Fruit fly (Drosophila melanogaster) whole organism, prepupa: ENCODE measurements around the gene CG46308.

ENCODE experiments used
- Blimp-1 ChIP-seq: fragments of 200-800 bp; sonication (Bioruptor generic); optimal IDR thresholded peaks from 3 replicates; lab custom pipeline; 2017; ENCODE audit warnings: missing biosample characterization, missing genetic modification characterization, mild to moderate bottlenecking, moderate library complexity, missing genetic modification reagents
- CG11294 ChIP-seq: fragments of 200-800 bp; sonication (Bioruptor generic); IDR thresholded peaks from 2 replicates; pipeline ENCODE4 v1.3.6; 2022; ENCODE audit warnings: missing biosample characterization, missing genetic modification characterization
- CG15336 ChIP-seq: fragments of 200-800 bp; sonication (Bioruptor generic); IDR thresholded peaks from 2 replicates; pipeline ENCODE4 v1.3.6; 2022; ENCODE audit warnings: missing biosample characterization, missing genetic modification characterization
- CG1621 ChIP-seq: fragments of 200-800 bp; sonication (Bioruptor generic); optimal IDR thresholded peaks from 3 replicates; lab custom pipeline; 2018; ENCODE audit warnings: missing biosample characterization, mild to moderate bottlenecking, missing genetic modification characterization
- CG31627 ChIP-seq: fragments of 200-800 bp; sonication (Bioruptor generic); optimal IDR thresholded peaks from 3 replicates; lab custom pipeline; 2016; ENCODE audit warnings: missing biosample characterization, missing genetic modification characterization
- CG34406 ChIP-seq: fragments of 200-800 bp; sonication (Bioruptor generic); optimal IDR thresholded peaks from 3 replicates; lab custom pipeline; 2016; ENCODE audit warnings: missing biosample characterization, missing genetic modification characterization
- CG3919 ChIP-seq: fragments of 200-800 bp; sonication (Bioruptor generic); optimal IDR thresholded peaks from 3 replicates; lab custom pipeline; 2016; ENCODE audit warnings: missing biosample characterization, missing genetic modification characterization
- CG4318 ChIP-seq: fragments of 200-800 bp; sonication (Bioruptor generic); optimal IDR thresholded peaks from 3 replicates; lab custom pipeline; 2017; ENCODE audit warnings: missing biosample characterization, mild to moderate bottlenecking, missing genetic modification characterization
- CG6163 ChIP-seq: fragments of 200-800 bp; sonication (Bioruptor generic); IDR thresholded peaks from 3 replicates; pipeline ENCODE4 v1.3.6; 2022; ENCODE audit warnings: missing biosample characterization, missing genetic modification characterization
- CG6276 ChIP-seq: fragments of 200-800 bp; sonication (Bioruptor generic); optimal IDR thresholded peaks from 2 replicates; lab custom pipeline; 2017; ENCODE audit warnings: missing biosample characterization, mild to moderate bottlenecking, missing genetic modification characterization
- CG6808 ChIP-seq: fragments of 200-800 bp; sonication (Bioruptor generic); optimal IDR thresholded peaks from 3 replicates; lab custom pipeline; 2017; ENCODE audit warnings: missing biosample characterization, missing genetic modification characterization, mild to moderate bottlenecking, moderate library complexity, missing genetic modification reagents
- CG6854 ChIP-seq: fragments of 200-800 bp; sonication (Bioruptor generic); optimal IDR thresholded peaks from 2 replicates; lab custom pipeline; 2017; ENCODE audit warnings: missing biosample characterization, mild to moderate bottlenecking, missing genetic modification characterization
- Eip75B ChIP-seq: fragments of 200-800 bp; sonication (Bioruptor generic); optimal IDR thresholded peaks from 3 replicates; lab custom pipeline; 2016; ENCODE audit warnings: missing biosample characterization, missing genetic modification characterization
- Eip78C ChIP-seq: fragments of 200-800 bp; sonication (Bioruptor generic); peaks from one replicate; lab custom pipeline; 2016; ENCODE audit warnings: missing biosample characterization, missing genetic modification characterization
- Ets96B ChIP-seq: fragments of 200-800 bp; optimal IDR thresholded peaks from 2 replicates; lab custom pipeline; 2019; ENCODE audit warnings: missing biosample characterization, mild to moderate bottlenecking, missing genetic modification characterization, moderate library complexity
- Gug ChIP-seq: fragments of 200-800 bp; sonication (Bioruptor generic); IDR thresholded peaks from 2 replicates; pipeline ENCODE4 v1.3.6; 2022; ENCODE audit warnings: missing biosample characterization, missing genetic modification characterization
- Hr39 ChIP-seq: fragments of 200-800 bp; sonication (Bioruptor generic); optimal IDR thresholded peaks from 2 replicates; lab custom pipeline; 2016; ENCODE audit warnings: missing biosample characterization, missing genetic modification characterization
- Lpt ChIP-seq: fragments of 200-800 bp; sonication (Bioruptor generic); optimal IDR thresholded peaks from 3 replicates; lab custom pipeline; 2016; ENCODE audit warnings: missing biosample characterization, missing genetic modification characterization
- OdsH ChIP-seq: fragments of 200-800 bp; sonication (Bioruptor generic); optimal IDR thresholded peaks from 3 replicates; lab custom pipeline; 2016; ENCODE audit warnings: missing biosample characterization, missing genetic modification characterization
- Smox ChIP-seq: fragments of 200-800 bp; sonication (Bioruptor generic); optimal IDR thresholded peaks from 3 replicates; lab custom pipeline; 2016; ENCODE audit warnings: missing biosample characterization, missing genetic modification characterization
- Sox102F ChIP-seq: fragments of 200-800 bp; sonication (Bioruptor generic); optimal IDR thresholded peaks from 2 replicates; lab custom pipeline; 2016; ENCODE audit warnings: missing biosample characterization, mild to moderate bottlenecking, missing genetic modification characterization
- Sox15 ChIP-seq: fragments of 200-800 bp; sonication (Bioruptor generic); optimal IDR thresholded peaks from 3 replicates; lab custom pipeline; 2016; ENCODE audit warnings: missing biosample characterization, missing genetic modification characterization
- acj6 ChIP-seq: fragments of 200-800 bp; sonication (Bioruptor generic); optimal IDR thresholded peaks from 3 replicates; lab custom pipeline; 2016; ENCODE audit warnings: missing biosample characterization, missing genetic modification characterization
- cyc ChIP-seq: fragments of 200-800 bp; sonication (Bioruptor generic); optimal IDR thresholded peaks from 3 replicates; lab custom pipeline; 2016; ENCODE audit warnings: missing biosample characterization, missing genetic modification characterization
- dac ChIP-seq: fragments of 200-800 bp; sonication (Bioruptor generic); optimal IDR thresholded peaks from 2 replicates; lab custom pipeline; 2017; ENCODE audit warnings: missing biosample characterization, mild to moderate bottlenecking, missing genetic modification characterization
- dsx ChIP-seq: fragments of 200-800 bp; optimal IDR thresholded peaks from 3 replicates; lab custom pipeline; 2019; ENCODE audit warnings: missing biosample characterization, mild to moderate bottlenecking, missing genetic modification characterization, moderate library complexity; ENCODE audit not compliant: poor library complexity, severe bottlenecking
- fd59A ChIP-seq: fragments of 200-800 bp; sonication (Bioruptor generic); optimal IDR thresholded peaks from 2 replicates; lab custom pipeline; 2017; ENCODE audit warnings: missing biosample characterization, mild to moderate bottlenecking, missing genetic modification characterization, missing genetic modification reagents
- fkh ChIP-seq: fragments of 200-800 bp; sonication (Bioruptor generic); optimal IDR thresholded peaks from 3 replicates; lab custom pipeline; 2017; ENCODE audit warnings: missing biosample characterization, mild to moderate bottlenecking, missing genetic modification characterization, moderate library complexity
- pdm3 ChIP-seq: fragments of 200-800 bp; sonication (Bioruptor generic); optimal IDR thresholded peaks from 3 replicates; lab custom pipeline; 2016; ENCODE audit warnings: missing biosample characterization, missing genetic modification characterization
- ss ChIP-seq, 2 experiments: fragments of 200-800 bp; sonication (Bioruptor generic); optimal IDR thresholded peaks; 2 replicates in 1 of 2; 3 replicates in 1 of 2; lab custom pipeline; 2017 to 2018; ENCODE audit warnings: mild to moderate bottlenecking in 2 of 2, missing biosample characterization in 2 of 2, missing genetic modification characterization in 2 of 2, moderate library complexity in 1 of 2
- svp ChIP-seq: fragments of 200-800 bp; sonication (Bioruptor generic); peaks from one replicate; lab custom pipeline; 2016; ENCODE audit warnings: missing biosample characterization, missing genetic modification characterization
- vri ChIP-seq: fragments of 200-800 bp; sonication (Bioruptor generic); optimal IDR thresholded peaks from 3 replicates; lab custom pipeline; 2016; ENCODE audit warnings: missing biosample characterization, mild to moderate bottlenecking, missing genetic modification characterization

The CG46308 gene

DNA sequence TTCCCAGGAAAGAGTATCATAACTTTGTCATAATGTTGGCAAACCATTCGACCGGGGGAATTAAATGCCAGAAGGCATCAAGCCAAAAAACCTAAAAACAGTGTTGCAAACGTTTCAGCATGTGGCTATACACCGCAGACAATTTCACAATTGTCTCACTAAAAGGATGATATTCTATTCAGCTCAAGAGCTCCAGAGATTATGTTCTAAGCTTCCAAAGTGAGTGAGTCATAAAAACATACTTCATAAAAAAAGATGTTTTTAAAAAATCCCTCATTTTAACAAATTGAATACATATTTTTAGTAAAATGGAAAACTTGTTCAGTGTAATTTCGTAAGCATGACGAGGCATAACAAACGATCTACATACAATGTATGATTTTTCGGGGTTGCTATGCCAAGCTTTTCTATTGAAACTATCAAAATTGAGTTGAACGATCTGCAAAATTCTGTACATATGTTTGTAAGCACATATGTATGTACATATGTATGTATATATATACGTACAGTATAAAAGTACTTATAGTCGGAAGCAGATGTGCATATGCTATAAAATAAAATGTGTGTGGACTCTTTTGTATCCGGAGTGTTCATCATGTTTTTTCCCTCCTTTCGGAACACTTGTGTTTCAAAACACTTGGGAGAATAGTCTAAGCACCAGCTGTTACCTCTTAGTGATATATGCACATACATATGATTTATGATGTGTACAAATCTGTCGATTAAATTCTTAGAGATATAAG lies 53.5 kb downstream of the CG46308 start (continued):
- no peak for TF ChIP-seq CG6854 (GFP tag; lab: Kevin White, UChicago)
- no peak for TF ChIP-seq CG4318 (GFP tag; lab: Kevin White, UChicago)
- peak; percentile 64 for TF ChIP-seq CG3919 (GFP tag; lab: Kevin White, UChicago)
- TF ChIP-seq CG11294 (GFP tag; lab: Robert Waterston, UW) = peak; percentile 10; the same call in 1 of the 2 replicates
- peak; percentile 78 for TF ChIP-seq CG6163 (GFP tag; lab: Robert Waterston, UW)
- TF ChIP-seq Sox15 (GFP tag; lab: Kevin White, UChicago) = no peak
- no peak for TF ChIP-seq acj6 (GFP tag; lab: Kevin White, UChicago)
- peak; percentile 9; the same call in 1 of the 2 replicates for TF ChIP-seq CG15336 (GFP tag; lab: Robert Waterston, UW)
- TF ChIP-seq dsx = peak; percentile 59
- TF ChIP-seq Hr39 (GFP tag; lab: Kevin White, UChicago) = peak; percentile 44
- no peak for TF ChIP-seq OdsH (GFP tag; lab: Kevin White, UChicago)

DNA sequence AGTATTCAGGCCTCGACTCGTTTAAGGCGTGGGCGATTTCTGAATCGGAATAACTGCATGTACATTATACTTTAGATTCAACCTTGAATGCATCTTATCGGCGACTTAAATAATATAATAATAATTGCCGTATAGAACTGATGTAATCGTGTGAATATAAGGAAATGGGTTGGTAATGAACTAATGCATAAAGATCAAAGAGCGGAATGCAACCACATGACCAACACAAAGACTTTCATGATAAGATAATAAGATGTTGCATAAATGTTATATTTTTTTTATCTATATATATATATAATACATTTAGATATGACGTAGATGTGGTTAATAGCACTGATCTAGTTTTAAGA lies 54.1 kb downstream of the CG46308 start:
- TF ChIP-seq cyc (GFP tag; lab: Kevin White, UChicago) = no peak
- TF ChIP-seq Lpt = no peak
- peak; percentile 78 for TF ChIP-seq vri (GFP tag; lab: Kevin White, UChicago)
- TF ChIP-seq CG1621 (tag; lab: Kevin White, UChicago) = no peak
- no peak for TF ChIP-seq dac (GFP tag; lab: Kevin White, UChicago)

DNA sequence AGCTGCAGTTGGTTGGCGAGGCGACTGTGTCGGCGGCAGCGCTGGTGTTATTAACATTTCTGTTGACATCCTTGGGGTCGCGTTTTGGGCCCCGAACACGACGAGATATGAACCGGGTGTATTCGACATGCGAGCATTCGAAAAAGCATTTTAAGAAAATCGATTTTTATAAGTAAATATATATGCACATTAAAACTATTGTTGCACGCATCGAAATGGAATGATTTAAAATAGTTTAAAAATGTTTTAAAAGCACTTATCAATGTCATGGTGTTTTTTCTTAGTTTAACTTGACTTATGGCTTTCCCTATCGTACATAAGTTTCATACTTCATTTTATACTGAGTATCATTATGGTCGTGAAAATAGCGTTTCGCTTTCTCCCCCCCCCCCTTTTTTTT lies 60.2 kb downstream of the CG46308 start:
- TF ChIP-seq pdm3 (GFP tag; lab: Kevin White, UChicago) (no peak), Sox102F (GFP tag; lab: Kevin White, UChicago) (no peak), cyc (GFP tag; lab: Kevin White, UChicago) (no peak), svp (GFP tag; lab: Kevin White, UChicago) (peak; percentile 69), Blimp-1 (GFP tag; lab: Kevin White, UChicago) (no peak), Hr39 (GFP tag; lab: Kevin White, UChicago) (peak; percentile 7), Gug (GFP tag; lab: Robert Waterston, UW) (no peak), fd59A (GFP tag; lab: Kevin White, UChicago) (no peak), Sox15 (GFP tag; lab: Kevin White, UChicago) (no peak), fkh (GFP tag; lab: Kevin White, UChicago) (no peak), Eip75B (GFP tag; lab: Kevin White, UChicago) (no peak), dsx (no peak), OdsH (GFP tag; lab: Kevin White, UChicago) (peak; percentile 0), CG6854 (GFP tag; lab: Kevin White, UChicago) (no peak), CG6163 (GFP tag; lab: Robert Waterston, UW) (no peak), Eip78C (GFP tag; lab: Kevin White, UChicago) (peak; percentile 61)

DNA sequence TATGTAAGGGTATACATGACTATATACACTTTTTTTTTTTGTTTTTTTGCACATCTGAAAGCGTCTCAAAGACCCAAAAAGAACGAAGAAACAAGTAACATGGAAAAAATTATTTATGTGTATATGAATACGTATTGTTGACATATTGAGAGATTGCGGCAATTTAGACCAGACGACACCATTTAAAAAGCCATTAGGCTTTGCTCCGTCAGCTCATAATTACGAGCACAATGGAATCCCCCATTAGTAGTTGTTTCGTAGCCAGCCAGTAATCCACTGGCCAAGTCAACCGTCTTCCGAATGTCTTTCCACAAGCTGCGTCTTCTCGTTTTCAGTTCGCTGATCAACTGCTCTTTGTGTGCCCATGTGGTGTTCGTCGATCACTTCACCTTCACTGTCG lies 66.0 kb downstream of the CG46308 start, which contains the start of gene CG33640:
TSS of gene CG33640 (plus strand) at position 301 of the 400 bp plus-strand sequence.
- TF ChIP-seq Ets96B (tag; lab: Kevin White, UChicago) (no peak), Smox (GFP tag; lab: Kevin White, UChicago) (no peak), ss (GFP tag; optimal IDR thresholded peaks at IDR 0.05; lab: Kevin White, UChicago) (no peak), CG6276 (GFP tag; lab: Kevin White, UChicago) (no peak), CG34406 (no peak), cyc (GFP tag; lab: Kevin White, UChicago) (no peak), CG4318 (GFP tag; lab: Kevin White, UChicago) (no peak), CG6808 (GFP tag; lab: Kevin White, UChicago) (no peak), CG3919 (GFP tag; lab: Kevin White, UChicago) (no peak), dsx (no peak), OdsH (GFP tag; lab: Kevin White, UChicago) (no peak), CG31627 (no peak)
